Fruit fly (Drosophila melanogaster): ENCODE data around the gene CG33947.
"Not testable (repeated sequence)": the region's sequence is repeated elsewhere in the genome, so short reads cannot be mapped to it uniquely, and the experiment has no call there.

CG33947 gene

dm6 chr3L:11112427-11112826 lies 16.1 kb downstream of the CG33947 start:
- no peak for TF ChIP-seq noc (tag; optimal IDR thresholded peaks at IDR 0.05)

- peak; percentile 44 for TF ChIP-seq noc (tag; optimal IDR thresholded peaks at IDR 0.05)
These were observed 17.2 kb downstream of the CG33947 start, which contains the start of gene Sod1 for dm6 chr3L:11113198-11114197. Sod1 (minus strand) TSS chr3L:11113740.

- TF ChIP-seq noc (tag; optimal IDR thresholded peaks at IDR 0.05) = no peak
These were observed 21.4 kb downstream of the CG33947 start for dm6 chr3L:11117733-11118132.

dm6 chr3L:11118627-11119395 lies 22.5 kb downstream of the CG33947 start:
- peak; percentile 38 for TF ChIP-seq noc (tag; optimal IDR thresholded peaks at IDR 0.05)

dm6 chr3L:11119396-11119900 lies 23.2 kb downstream of the CG33947 start:
- TF ChIP-seq noc (tag; optimal IDR thresholded peaks at IDR 0.05) = no peak

- peak; percentile 8 for TF ChIP-seq noc (tag; optimal IDR thresholded peaks at IDR 0.05)
These were observed 23.7 kb downstream of the CG33947 start for dm6 chr3L:11119901-11120418.

- peak; percentile 13 for TF ChIP-seq noc (tag; optimal IDR thresholded peaks at IDR 0.05)
These were observed 24.2 kb downstream of the CG33947 start, which contains the start of the genes FoxK and mRpL2 for dm6 chr3L:11120419-11120958. FoxK (minus strand) TSS chr3L:11120783. mRpL2 (plus strand) TSS chr3L:11120847.

- TF ChIP-seq noc (tag; optimal IDR thresholded peaks at IDR 0.05) = peak; percentile 22
These were observed 26.8 kb downstream of the CG33947 start, which contains the start of the genes Ufd1 and NaPi-III for dm6 chr3L:11123088-11123487. Ufd1 (minus strand) TSS chr3L:11123216. NaPi-III (plus strand) TSS chr3L:11123348.

dm6 chr3L:11123598-11124284 lies 27.4 kb downstream of the CG33947 start:
- TF ChIP-seq noc (tag; optimal IDR thresholded peaks at IDR 0.05) = no peak

dm6 chr3L:11124439-11124838 lies 28.1 kb downstream of the CG33947 start:
- no peak for TF ChIP-seq noc (tag; optimal IDR thresholded peaks at IDR 0.05)

dm6 chr3L:11124841-11125240 lies 28.5 kb downstream of the CG33947 start:
- no peak for TF ChIP-seq noc (tag; optimal IDR thresholded peaks at IDR 0.05)

- TF ChIP-seq noc (tag; optimal IDR thresholded peaks at IDR 0.05) = peak; percentile 49
These were observed 29.6 kb downstream of the CG33947 start for dm6 chr3L:11125636-11126532.

dm6 chr3L:11130535-11130934 lies 34.2 kb downstream of the CG33947 start, which contains the start of gene nol:
nol (plus strand) TSS chr3L:11130835.
- TF ChIP-seq noc (tag; optimal IDR thresholded peaks at IDR 0.05) = no peak

dm6 chr3L:11132055-11132454 lies 35.8 kb downstream of the CG33947 start, which contains the start of gene CG32074:
CG32074 (minus strand) TSS chr3L:11132322.
- not testable (repeated sequence) for TF ChIP-seq noc (tag; optimal IDR thresholded peaks at IDR 0.05)

Measured in whole organism, larva.